Worm (Caenorhabditis elegans) whole organism, L1 larva: ENCODE measurements around the gene F07F6.1.

Source experiments
- ama-1 ChIP-seq: fragments of 150-350 bp; optimal IDR thresholded peaks from 2 replicates; lab custom pipeline; 2014
- ces-1 ChIP-seq: fragments of 150-350 bp; optimal IDR thresholded peaks from 2 replicates; lab custom pipeline; 2014; ENCODE audit warnings: missing biosample characterization, missing genetic modification reagents, missing genetic modification characterization
- dsc-1 ChIP-seq: sonication (generic microtip); optimal IDR thresholded peaks from 2 replicates; lab custom pipeline; 2016; ENCODE audit warnings: mild to moderate bottlenecking, missing genetic modification characterization, missing compliant biosample characterization
- ets-5 ChIP-seq: fragments of 200-800 bp; sonication (Bioruptor generic); IDR thresholded peaks from 2 replicates; pipeline ENCODE4 v1.3.6; 2022; ENCODE audit warnings: missing genetic modification characterization, missing compliant biosample characterization
- grh-1 ChIP-seq: fragments of 200-800 bp; sonication (Bioruptor generic); IDR thresholded peaks from 2 replicates; pipeline ENCODE4 v1.3.6; 2022; ENCODE audit warnings: missing genetic modification reagents, missing genetic modification characterization, missing compliant biosample characterization
- isw-1 ChIP-seq: fragments of 200-800 bp; sonication (Bioruptor generic); IDR thresholded peaks from 2 replicates; pipeline ENCODE4 v1.3.6; 2022; ENCODE audit warnings: missing genetic modification characterization, missing compliant biosample characterization
- lir-3 ChIP-seq: sonication (generic microtip); optimal IDR thresholded peaks from 2 replicates; lab custom pipeline; 2016; ENCODE audit warnings: mild to moderate bottlenecking, missing genetic modification characterization, moderate library complexity, missing compliant biosample characterization; ENCODE audit not compliant: poor library complexity
- mdl-1 ChIP-seq, 2 experiments: fragments of 150-350 bp; optimal IDR thresholded peaks; 2 replicates each; lab custom pipeline; 2014 to 2017; ENCODE audit warnings: missing biosample characterization in 2 of 2, missing genetic modification characterization in 2 of 2, inconsistent platforms in 1 of 2
- mep-1 ChIP-seq: fragments of 150-350 bp; optimal IDR thresholded peaks from 2 replicates; lab custom pipeline; 2014; ENCODE audit warnings: missing biosample characterization, missing genetic modification characterization
- nhr-76 ChIP-seq: sonication (generic microtip); optimal IDR thresholded peaks from 2 replicates; lab custom pipeline; 2017; ENCODE audit warnings: missing biosample characterization, missing genetic modification characterization
- nhr-85 ChIP-seq: sonication (generic microtip); peaks from one replicate; lab custom pipeline; 2016; ENCODE audit warnings: missing genetic modification characterization, inconsistent platforms, missing compliant biosample characterization
- nhr-90 ChIP-seq: sonication (generic microtip); optimal IDR thresholded peaks from 2 replicates; lab custom pipeline; 2016; ENCODE audit warnings: mild to moderate bottlenecking, missing genetic modification characterization, missing compliant biosample characterization; ENCODE audit not compliant: poor library complexity
- snpc-4 ChIP-seq: fragments of 150-350 bp; optimal IDR thresholded peaks from 2 replicates; lab custom pipeline; 2014; ENCODE audit warnings: missing biosample characterization, missing genetic modification characterization
- tbx-2 ChIP-seq: sonication (generic microtip); optimal IDR thresholded peaks from 2 replicates; lab custom pipeline; 2016; ENCODE audit warnings: missing genetic modification characterization, missing compliant biosample characterization

DNA sequence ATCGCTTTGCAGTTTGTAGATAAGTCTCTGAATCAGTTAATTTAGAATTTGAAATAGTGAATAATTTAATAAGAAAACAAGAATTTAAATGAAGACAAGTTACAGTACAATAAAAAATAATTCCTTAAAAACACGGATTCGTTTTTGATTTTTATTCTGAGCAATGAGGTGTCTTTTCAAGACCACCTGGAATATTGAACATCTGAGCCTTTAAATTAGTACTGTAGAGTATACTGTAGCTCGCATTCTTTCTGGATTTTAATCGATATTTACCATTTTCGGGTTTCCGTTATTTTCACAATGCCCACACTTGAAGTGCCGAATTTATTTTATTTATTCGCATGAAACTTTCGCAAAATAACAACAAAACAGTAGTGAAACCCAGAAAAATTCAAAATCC, 13.9 kb upstream of the F07F6.1 start, which contains the start of gene F07F6.7:
- TF ChIP-seq snpc-4 (tag; lab: Kevin White, UChicago) (no peak), mdl-1 (tag; optimal IDR thresholded peaks at IDR 0.05; lab: Kevin White, UChicago) (no peak), tbx-2 (no peak), nhr-85 (peak; percentile 51), ces-1 (GFP tag; lab: Kevin White, UChicago) (no peak), ama-1 (lab: Kevin White, UChicago) (no peak), lir-3 (tag; lab: Kevin White, UChicago) (no peak), nhr-90 (no peak), nhr-76 (tag; lab: Kevin White, UChicago) (no peak), grh-1 (no peak), dsc-1 (tag; lab: Kevin White, UChicago) (no peak), ets-5 (GFP tag; lab: Robert Waterston, UW) (no peak), mep-1 (tag; lab: Kevin White, UChicago) (no peak), isw-1 (GFP tag; lab: Robert Waterston, UW) (no peak)
